Worm (Caenorhabditis elegans): Measurements from ENCODE around the gene F53B1.8.

- TF ChIP-seq him-1 (tag; optimal IDR thresholded peaks at IDR 0.05), result no peak
- no peak for TF ChIP-seq W03F9.2 (tag; optimal IDR thresholded peaks at IDR 0.05)
Observed at ce11 chrX:2118162-2118561, 11.9 kb downstream of the F53B1.8 start, which contains the start of gene swip-10.
